Fruit fly (Drosophila melanogaster) whole organism, prepupa: ENCODE results near the gene CG9396.

Experiments used
- Blimp-1 ChIP-seq: fragments of 200-800 bp; sonication (Bioruptor generic); optimal IDR thresholded peaks from 3 replicates; lab custom pipeline; 2017; ENCODE audit warnings: missing biosample characterization, missing genetic modification characterization, mild to moderate bottlenecking, moderate library complexity, missing genetic modification reagents
- CG10631 ChIP-seq: fragments of 200-800 bp; sonication (Bioruptor generic); optimal IDR thresholded peaks from 2 replicates; lab custom pipeline; 2016; ENCODE audit warnings: missing biosample characterization, missing genetic modification characterization
- CG10669 ChIP-seq: fragments of 200-800 bp; sonication (Bioruptor generic); optimal IDR thresholded peaks from 3 replicates; lab custom pipeline; 2018; ENCODE audit warnings: missing biosample characterization, mild to moderate bottlenecking, missing genetic modification characterization, moderate library complexity
- CG11294 ChIP-seq: fragments of 200-800 bp; sonication (Bioruptor generic); IDR thresholded peaks from 2 replicates; pipeline ENCODE4 v1.3.6; 2022; ENCODE audit warnings: missing biosample characterization, missing genetic modification characterization
- CG11762 ChIP-seq: fragments of 200-800 bp; sonication (Bioruptor generic); optimal IDR thresholded peaks from 3 replicates; lab custom pipeline; 2016; ENCODE audit warnings: missing biosample characterization, missing genetic modification characterization; ENCODE audit not compliant: insufficient read depth
- CG11902 ChIP-seq: fragments of 200-800 bp; sonication (Bioruptor generic); optimal IDR thresholded peaks from 3 replicates; lab custom pipeline; 2016; ENCODE audit warnings: missing biosample characterization, missing genetic modification characterization
- CG15336 ChIP-seq: fragments of 200-800 bp; sonication (Bioruptor generic); IDR thresholded peaks from 2 replicates; pipeline ENCODE4 v1.3.6; 2022; ENCODE audit warnings: missing biosample characterization, missing genetic modification characterization
- CG1621 ChIP-seq: fragments of 200-800 bp; sonication (Bioruptor generic); optimal IDR thresholded peaks from 3 replicates; lab custom pipeline; 2018; ENCODE audit warnings: missing biosample characterization, mild to moderate bottlenecking, missing genetic modification characterization
- CG3032 ChIP-seq: fragments of 200-800 bp; optimal IDR thresholded peaks from 2 replicates; lab custom pipeline; 2019; ENCODE audit warnings: missing biosample characterization, mild to moderate bottlenecking, missing genetic modification characterization, moderate library complexity
- CG34406 ChIP-seq: fragments of 200-800 bp; sonication (Bioruptor generic); optimal IDR thresholded peaks from 3 replicates; lab custom pipeline; 2016; ENCODE audit warnings: missing biosample characterization, missing genetic modification characterization
- CG3919 ChIP-seq: fragments of 200-800 bp; sonication (Bioruptor generic); optimal IDR thresholded peaks from 3 replicates; lab custom pipeline; 2016; ENCODE audit warnings: missing biosample characterization, missing genetic modification characterization
- CG4318 ChIP-seq: fragments of 200-800 bp; sonication (Bioruptor generic); optimal IDR thresholded peaks from 3 replicates; lab custom pipeline; 2017; ENCODE audit warnings: missing biosample characterization, mild to moderate bottlenecking, missing genetic modification characterization
- CG6163 ChIP-seq: fragments of 200-800 bp; sonication (Bioruptor generic); IDR thresholded peaks from 3 replicates; pipeline ENCODE4 v1.3.6; 2022; ENCODE audit warnings: missing biosample characterization, missing genetic modification characterization
- CG6276 ChIP-seq: fragments of 200-800 bp; sonication (Bioruptor generic); optimal IDR thresholded peaks from 2 replicates; lab custom pipeline; 2017; ENCODE audit warnings: missing biosample characterization, mild to moderate bottlenecking, missing genetic modification characterization
- CG6792 ChIP-seq: fragments of 200-800 bp; sonication (Bioruptor generic); optimal IDR thresholded peaks from 3 replicates; lab custom pipeline; 2016; ENCODE audit warnings: missing biosample characterization, missing genetic modification characterization
- CG6808 ChIP-seq: fragments of 200-800 bp; sonication (Bioruptor generic); optimal IDR thresholded peaks from 3 replicates; lab custom pipeline; 2017; ENCODE audit warnings: missing biosample characterization, missing genetic modification characterization, mild to moderate bottlenecking, moderate library complexity, missing genetic modification reagents
- CG6854 ChIP-seq: fragments of 200-800 bp; sonication (Bioruptor generic); optimal IDR thresholded peaks from 2 replicates; lab custom pipeline; 2017; ENCODE audit warnings: missing biosample characterization, mild to moderate bottlenecking, missing genetic modification characterization
- CG8119 ChIP-seq: fragments of 200-800 bp; sonication (Bioruptor generic); IDR thresholded peaks from 3 replicates; pipeline ENCODE4 v1.3.6; 2022; ENCODE audit warnings: missing biosample characterization, missing genetic modification characterization
- CG8632 ChIP-seq: fragments of 200-800 bp; sonication (Bioruptor generic); optimal IDR thresholded peaks from 3 replicates; lab custom pipeline; 2016; ENCODE audit warnings: missing biosample characterization, missing genetic modification characterization
- CG9139 ChIP-seq: fragments of 200-800 bp; sonication (Bioruptor generic); optimal IDR thresholded peaks from 3 replicates; lab custom pipeline; 2017; ENCODE audit warnings: missing biosample characterization, mild to moderate bottlenecking, missing genetic modification characterization
- Eip78C ChIP-seq: fragments of 200-800 bp; sonication (Bioruptor generic); peaks from one replicate; lab custom pipeline; 2016; ENCODE audit warnings: missing biosample characterization, missing genetic modification characterization
- Eip93F ChIP-seq: fragments of 200-800 bp; sonication (Bioruptor generic); optimal IDR thresholded peaks from 2 replicates; lab custom pipeline; 2016; ENCODE audit warnings: missing biosample characterization, mild to moderate bottlenecking, missing genetic modification characterization
- Ets96B ChIP-seq: fragments of 200-800 bp; optimal IDR thresholded peaks from 2 replicates; lab custom pipeline; 2019; ENCODE audit warnings: missing biosample characterization, mild to moderate bottlenecking, missing genetic modification characterization, moderate library complexity
- Gug ChIP-seq: fragments of 200-800 bp; sonication (Bioruptor generic); IDR thresholded peaks from 2 replicates; pipeline ENCODE4 v1.3.6; 2022; ENCODE audit warnings: missing biosample characterization, missing genetic modification characterization
- Hr39 ChIP-seq: fragments of 200-800 bp; sonication (Bioruptor generic); optimal IDR thresholded peaks from 2 replicates; lab custom pipeline; 2016; ENCODE audit warnings: missing biosample characterization, missing genetic modification characterization
- Lpt ChIP-seq: fragments of 200-800 bp; sonication (Bioruptor generic); optimal IDR thresholded peaks from 3 replicates; lab custom pipeline; 2016; ENCODE audit warnings: missing biosample characterization, missing genetic modification characterization
- Met ChIP-seq: fragments of 200-800 bp; sonication (Bioruptor generic); optimal IDR thresholded peaks from 3 replicates; lab custom pipeline; 2016; ENCODE audit warnings: missing biosample characterization, missing genetic modification characterization
- Smox ChIP-seq: fragments of 200-800 bp; sonication (Bioruptor generic); optimal IDR thresholded peaks from 3 replicates; lab custom pipeline; 2016; ENCODE audit warnings: missing biosample characterization, missing genetic modification characterization
- Sox102F ChIP-seq: fragments of 200-800 bp; sonication (Bioruptor generic); optimal IDR thresholded peaks from 2 replicates; lab custom pipeline; 2016; ENCODE audit warnings: missing biosample characterization, mild to moderate bottlenecking, missing genetic modification characterization
- Sox14 ChIP-seq: fragments of 200-800 bp; sonication (Bioruptor generic); optimal IDR thresholded peaks from 3 replicates; lab custom pipeline; 2016; ENCODE audit warnings: missing biosample characterization, missing genetic modification characterization
- Sox15 ChIP-seq: fragments of 200-800 bp; sonication (Bioruptor generic); optimal IDR thresholded peaks from 3 replicates; lab custom pipeline; 2016; ENCODE audit warnings: missing biosample characterization, missing genetic modification characterization
- achi ChIP-seq: fragments of 200-800 bp; sonication (Bioruptor generic); optimal IDR thresholded peaks from 3 replicates; lab custom pipeline; 2016; ENCODE audit warnings: missing biosample characterization, missing genetic modification characterization
- dsx ChIP-seq: fragments of 200-800 bp; optimal IDR thresholded peaks from 3 replicates; lab custom pipeline; 2019; ENCODE audit warnings: missing biosample characterization, mild to moderate bottlenecking, missing genetic modification characterization, moderate library complexity; ENCODE audit not compliant: poor library complexity, severe bottlenecking
- eg ChIP-seq: fragments of 200-800 bp; sonication (Bioruptor generic); IDR thresholded peaks from 3 replicates; pipeline ENCODE4 v1.3.6; 2022; ENCODE audit warnings: missing biosample characterization, missing genetic modification characterization
- esn ChIP-seq: fragments of 200-800 bp; sonication (Bioruptor generic); optimal IDR thresholded peaks from 2 replicates; lab custom pipeline; 2016; ENCODE audit warnings: missing biosample characterization, mild to moderate bottlenecking, missing genetic modification characterization, moderate library complexity
- fd59A ChIP-seq: fragments of 200-800 bp; sonication (Bioruptor generic); optimal IDR thresholded peaks from 2 replicates; lab custom pipeline; 2017; ENCODE audit warnings: missing biosample characterization, mild to moderate bottlenecking, missing genetic modification characterization, missing genetic modification reagents
- fd85E ChIP-seq: fragments of 200-800 bp; sonication (Bioruptor generic); optimal IDR thresholded peaks from 3 replicates; lab custom pipeline; 2016; ENCODE audit warnings: missing biosample characterization, missing genetic modification characterization
- fkh ChIP-seq: fragments of 200-800 bp; sonication (Bioruptor generic); optimal IDR thresholded peaks from 3 replicates; lab custom pipeline; 2017; ENCODE audit warnings: missing biosample characterization, mild to moderate bottlenecking, missing genetic modification characterization, moderate library complexity
- lz ChIP-seq: fragments of 200-800 bp; sonication (Bioruptor generic); optimal IDR thresholded peaks from 3 replicates; lab custom pipeline; 2016; ENCODE audit warnings: missing biosample characterization, missing genetic modification characterization
- pdm3 ChIP-seq: fragments of 200-800 bp; sonication (Bioruptor generic); optimal IDR thresholded peaks from 3 replicates; lab custom pipeline; 2016; ENCODE audit warnings: missing biosample characterization, missing genetic modification characterization
- salr ChIP-seq, 2 experiments: fragments of 200-800 bp; sonication (Bioruptor generic); optimal IDR thresholded peaks; 3 replicates each; lab custom pipeline; 2016 to 2018; ENCODE audit warnings: missing biosample characterization in 2 of 2, missing genetic modification characterization in 2 of 2, mild to moderate bottlenecking in 1 of 2
- spab ChIP-seq: fragments of 200-800 bp; sonication (Bioruptor generic); optimal IDR thresholded peaks from 2 replicates; lab custom pipeline; 2017; ENCODE audit warnings: missing biosample characterization, mild to moderate bottlenecking, missing genetic modification characterization, missing genetic modification reagents
- ss ChIP-seq, 2 experiments: fragments of 200-800 bp; sonication (Bioruptor generic); optimal IDR thresholded peaks; 2 replicates in 1 of 2; 3 replicates in 1 of 2; lab custom pipeline; 2017 to 2018; ENCODE audit warnings: mild to moderate bottlenecking in 2 of 2, missing biosample characterization in 2 of 2, missing genetic modification characterization in 2 of 2, moderate library complexity in 1 of 2
- svp ChIP-seq: fragments of 200-800 bp; sonication (Bioruptor generic); peaks from one replicate; lab custom pipeline; 2016; ENCODE audit warnings: missing biosample characterization, missing genetic modification characterization
- topi ChIP-seq: fragments of 200-800 bp; sonication (Bioruptor generic); optimal IDR thresholded peaks from 3 replicates; lab custom pipeline; 2016; ENCODE audit warnings: missing biosample characterization, missing genetic modification characterization
- vri ChIP-seq: fragments of 200-800 bp; sonication (Bioruptor generic); optimal IDR thresholded peaks from 3 replicates; lab custom pipeline; 2016; ENCODE audit warnings: missing biosample characterization, mild to moderate bottlenecking, missing genetic modification characterization

Gene CG9396

dm6 chr3R:9581089-9581520 is 9.7 kb upstream of the CG9396 start, which contains the start of gene CG8301 (continued):
- TF ChIP-seq CG6163 (GFP tag; lab: Robert Waterston, UW) (no peak), CG4318 (no peak), Hr39 (GFP tag; lab: Kevin White, UChicago) (no peak), Lpt (GFP tag; lab: Kevin White, UChicago) (peak; percentile 21), CG6808 (GFP tag; lab: Kevin White, UChicago) (no peak), Sox102F (no peak), Sox15 (no peak)

DNA sequence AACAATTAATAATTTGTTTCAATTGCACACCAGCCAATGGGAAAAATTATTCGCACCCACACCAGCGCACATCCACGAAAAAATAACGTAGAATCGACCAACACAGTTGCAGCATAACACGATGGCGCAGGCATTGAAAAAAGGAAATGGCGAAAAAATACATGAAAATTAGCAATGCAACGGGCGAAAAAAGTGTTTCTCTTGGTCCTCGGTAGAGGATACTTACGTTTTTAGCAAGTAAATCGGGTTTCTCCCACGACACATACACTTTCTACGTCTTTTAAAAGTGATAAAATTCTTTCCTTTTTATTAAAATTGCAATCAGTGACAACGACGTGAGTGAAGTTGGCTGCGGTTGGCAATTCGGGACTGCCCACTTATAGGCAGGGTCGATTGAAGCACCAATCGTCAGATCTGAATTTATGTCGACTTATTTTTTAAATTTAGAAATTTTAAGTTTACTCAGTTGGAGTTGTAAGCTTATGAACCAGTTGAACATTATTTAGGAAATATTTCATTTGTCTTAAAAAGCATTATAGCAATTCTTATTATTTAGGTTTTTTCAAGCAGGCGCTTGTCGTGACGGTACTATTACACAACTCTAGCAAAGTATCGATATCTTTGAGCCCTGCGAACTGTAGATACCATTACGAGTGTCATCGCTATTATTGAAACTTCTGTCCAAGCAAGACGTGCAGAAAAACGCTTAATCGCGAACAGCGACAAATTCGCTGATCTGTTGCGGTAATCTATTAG is 6.1 kb upstream of the CG9396 start, which contains the start of the genes Kap-alpha3 and Son:
Kap-alpha3 (minus strand) TSS at position 352 of the 756 bp plus-strand sequence.
Son (plus strand) TSS at position 661 of the 756 bp plus-strand sequence.
- peak; percentile 61 for TF ChIP-seq spab
- peak; percentile 91 for TF ChIP-seq CG3919 (GFP tag; lab: Kevin White, UChicago)
- 0 out of 2 replicates have a peak, but pooled peaks have one; percentile 21 for TF ChIP-seq CG15336 (GFP tag; lab: Robert Waterston, UW)
- TF ChIP-seq dsx: peak; percentile 65
- TF ChIP-seq Blimp-1 (GFP tag; lab: Kevin White, UChicago): peak; percentile 81
- TF ChIP-seq fd59A (GFP tag; lab: Kevin White, UChicago): peak; percentile 69
- TF ChIP-seq CG11762 (GFP tag; lab: Kevin White, UChicago): peak; percentile 70
- peak; percentile 74 for TF ChIP-seq CG11902 (GFP tag; lab: Kevin White, UChicago)
- TF ChIP-seq achi (GFP tag; lab: Kevin White, UChicago): peak; percentile 84
- TF ChIP-seq Sox15: peak; percentile 76
- TF ChIP-seq CG6792 (GFP tag; lab: Kevin White, UChicago): peak; percentile 79
- peak; percentile 83 for TF ChIP-seq CG6808 (GFP tag; lab: Kevin White, UChicago)
- peak; percentile 81 for TF ChIP-seq fd85E (GFP tag; lab: Kevin White, UChicago)
- peak; percentile 56 for TF ChIP-seq Lpt (GFP tag; lab: Kevin White, UChicago)
- peak; percentile 70 for TF ChIP-seq CG1621 (tag; lab: Kevin White, UChicago)
- TF ChIP-seq fkh (GFP tag; lab: Kevin White, UChicago): peak; percentile 81
- TF ChIP-seq CG8119 (GFP tag; lab: Robert Waterston, UW): 0 out of 3 replicates have a peak, but pooled peaks have one; percentile 41
- TF ChIP-seq eg (GFP tag; lab: Robert Waterston, UW): peak; percentile 84
- TF ChIP-seq Sox102F: peak; percentile 85
- TF ChIP-seq Smox: peak; percentile 84
- TF ChIP-seq CG6276: peak; percentile 40
- TF ChIP-seq Eip93F (GFP tag; lab: Kevin White, UChicago): no peak
- TF ChIP-seq CG10631 (GFP tag; lab: Kevin White, UChicago): peak; percentile 85
- peak; percentile 72 for TF ChIP-seq CG8632 (GFP tag; lab: Kevin White, UChicago)
- peak; percentile 88 for TF ChIP-seq Sox14 (GFP tag; lab: Kevin White, UChicago)
- peak; percentile 89 for TF ChIP-seq Met (GFP tag; lab: Kevin White, UChicago)
- peak; percentile 57 for TF ChIP-seq Gug (GFP tag; lab: Robert Waterston, UW)
- TF ChIP-seq svp (GFP tag; lab: Kevin White, UChicago): no peak
- peak; percentile 85 for TF ChIP-seq CG6163 (GFP tag; lab: Robert Waterston, UW)
- TF ChIP-seq CG4318: peak; percentile 53
- peak; percentile 67 to 91 for TF ChIP-seq ss (GFP tag; optimal IDR thresholded peaks at IDR 0.05; lab: Kevin White, UChicago)
- TF ChIP-seq CG11294 (GFP tag; lab: Robert Waterston, UW): peak; percentile 56; the same call in 1 of the 2 replicates
- peak; percentile 82 for TF ChIP-seq CG34406 (GFP tag; lab: Kevin White, UChicago)
- peak; percentile 88 for TF ChIP-seq pdm3
- peak; percentile 91 for TF ChIP-seq Hr39 (GFP tag; lab: Kevin White, UChicago)
- TF ChIP-seq CG6854 (GFP tag; lab: Kevin White, UChicago): peak; percentile 92
- peak; percentile 94 for TF ChIP-seq Eip78C (GFP tag; lab: Kevin White, UChicago)
- peak; percentile 94 for TF ChIP-seq esn (GFP tag; lab: Kevin White, UChicago)
- TF ChIP-seq topi: peak; percentile 88
- peak; percentile 69 for TF ChIP-seq Ets96B (tag; lab: Kevin White, UChicago)
- TF ChIP-seq CG3032 (tag; lab: Kevin White, UChicago): peak; percentile 78
- TF ChIP-seq lz: peak; percentile 91
- peak; percentile 83 for TF ChIP-seq CG9139 (GFP tag; lab: Kevin White, UChicago)
- TF ChIP-seq salr (GFP tag; optimal IDR thresholded peaks at IDR 0.05; lab: Kevin White, UChicago): peak; percentile 70 to 82
- peak; percentile 75 for TF ChIP-seq CG10669
- peak; percentile 91 for TF ChIP-seq vri
